Worm (Caenorhabditis elegans): ENCODE results near the gene F13A7.14.

The F13A7.14 gene

ce11 chrV:16370039-16370438 lies 31.7 kb upstream of the F13A7.14 start:
- peak; percentile 89 for TF ChIP-seq hrde-1 (tag; optimal IDR thresholded peaks at IDR 0.05; ENCODE audit: borderline replicate concordance)
- peak; percentile 76 for TF ChIP-seq cebp-1 (GFP tag; IDR thresholded peaks at IDR 0.05)
- peak; percentile 78 for TF ChIP-seq cebp-1 (tag; optimal IDR thresholded peaks at IDR 0.05)
- no peak for TF ChIP-seq hlh-12 (tag; optimal IDR thresholded peaks at IDR 0.05)
- TF ChIP-seq snpc-3.4 (tag; optimal IDR thresholded peaks at IDR 0.05) = peak; percentile 58
- peak; percentile 50 for TF ChIP-seq mel-28 (tag; optimal IDR thresholded peaks at IDR 0.05; ENCODE audit: borderline replicate concordance)
- peak; percentile 87 for TF ChIP-seq F23B12.7 (tag; optimal IDR thresholded peaks at IDR 0.05; ENCODE audit: insufficient read depth)
- TF ChIP-seq pha-4 (tag; optimal IDR thresholded peaks at IDR 0.05) = no peak
- TF ChIP-seq T07F8.4 (tag; optimal IDR thresholded peaks at IDR 0.05) = peak; percentile 82
- TF ChIP-seq rcor-1 (GFP tag; IDR thresholded peaks at IDR 0.05) = peak; percentile 72
- TF ChIP-seq nhr-179 (tag; optimal IDR thresholded peaks at IDR 0.05) = peak; percentile 44
- TF ChIP-seq nfyb-1 (GFP tag; IDR thresholded peaks at IDR 0.05) = peak; percentile 88
- TF ChIP-seq ztf-18 (tag; optimal IDR thresholded peaks at IDR 0.05) = peak; percentile 76
- 0 out of 2 replicates have a peak, but pooled peaks have one; percentile 24 for TF ChIP-seq Y53F4B.3 (GFP tag; IDR thresholded peaks at IDR 0.05)
- peak; percentile 88 for TF ChIP-seq attf-6 (GFP tag; IDR thresholded peaks at IDR 0.05)
- TF ChIP-seq ceh-40 (GFP tag; IDR thresholded peaks at IDR 0.05) = no peak
- no peak for TF ChIP-seq attf-3 (GFP tag; conservative IDR thresholded peaks at IDR 0.05)
- no peak for TF ChIP-seq ztf-22 (GFP tag; optimal IDR thresholded peaks at IDR 0.05)
- peak; percentile 84 for TF ChIP-seq hmg-20 (GFP tag; IDR thresholded peaks at IDR 0.05)
- TF ChIP-seq D2030.7 (GFP tag; IDR thresholded peaks at IDR 0.05) = peak; percentile 89
- peak; percentile 83 for TF ChIP-seq Y53G8AR.9 (GFP tag; conservative IDR thresholded peaks at IDR 0.05)
- no peak for TF ChIP-seq Y67H2A.10 (GFP tag; conservative IDR thresholded peaks at IDR 0.05)
- peak; percentile 61 for TF ChIP-seq F57C9.4 (tag; optimal IDR thresholded peaks at IDR 0.05)
- TF ChIP-seq dox-1 (GFP tag; IDR thresholded peaks at IDR 0.05) = peak; percentile 92
- TF ChIP-seq dpff-1 (tag; optimal IDR thresholded peaks at IDR 0.05) = peak; percentile 77
- TF ChIP-seq Y95B8A.8 (GFP tag; IDR thresholded peaks at IDR 0.05) = peak; percentile 87
- 0 out of 2 replicates have a peak, but pooled peaks have one; percentile 92 for TF ChIP-seq F37B4.10 (GFP tag; IDR thresholded peaks at IDR 0.05)
- peak; percentile 93 for TF ChIP-seq ceh-27 (GFP tag; optimal IDR thresholded peaks at IDR 0.05)
- TF ChIP-seq F57A8.1 (GFP tag; optimal IDR thresholded peaks at IDR 0.05) = peak; percentile 62
- TF ChIP-seq mxl-1 (tag; optimal IDR thresholded peaks at IDR 0.05) = peak; percentile 94
- peak; percentile 68 for TF ChIP-seq atf-7 (tag; optimal IDR thresholded peaks at IDR 0.05)
- no peak for TF ChIP-seq C17E4.6 (GFP tag; IDR thresholded peaks at IDR 0.05)
- TF ChIP-seq tlf-1 (GFP tag; optimal IDR thresholded peaks at IDR 0.05) = peak; percentile 40
- TF ChIP-seq akir-1 (GFP tag; optimal IDR thresholded peaks at IDR 0.05) = no peak
- peak; percentile 27 for TF ChIP-seq F22D6.2 (tag; optimal IDR thresholded peaks at IDR 0.05)
- 0 out of 2 replicates have a peak, but pooled peaks have one; percentile 54 for TF ChIP-seq bed-1 (GFP tag; IDR thresholded peaks at IDR 0.05)
- peak; percentile 80 for TF ChIP-seq snpc-4 (GFP tag; optimal IDR thresholded peaks at IDR 0.05)
- TF ChIP-seq snpc-4 (tag; optimal IDR thresholded peaks at IDR 0.05) = peak; percentile 39 to 89 (median 82)
- TF ChIP-seq F33H1.4 (GFP tag; IDR thresholded peaks at IDR 0.05) = peak; percentile 51
- 0 out of 2 replicates have a peak, but pooled peaks have one; percentile 29 for TF ChIP-seq sea-2 (GFP tag; IDR thresholded peaks at IDR 0.05)
- TF ChIP-seq chd-7 (tag; optimal IDR thresholded peaks at IDR 0.05) = peak; percentile 84
- TF ChIP-seq F55B11.4 (tag; optimal IDR thresholded peaks at IDR 0.05; ENCODE audit: borderline replicate concordance, insufficient read depth) = no peak
- peak; percentile 96 for TF ChIP-seq zfh-2 (GFP tag; conservative IDR thresholded peaks at IDR 0.05)
- peak; percentile 84; the same call in 1 of the 2 replicates for TF ChIP-seq ztf-25 (GFP tag; IDR thresholded peaks at IDR 0.05)
- TF ChIP-seq Y79H2A.3 (GFP tag; conservative IDR thresholded peaks at IDR 0.05) = 0 out of 2 replicates have a peak, but pooled peaks have one; percentile 58
- TF ChIP-seq nfya-2 (GFP tag; IDR thresholded peaks at IDR 0.05) = 0 out of 2 replicates have a peak, but pooled peaks have one; percentile 42
- peak; percentile 93 for TF ChIP-seq lin-26 (GFP tag; IDR thresholded peaks at IDR 0.05)
- TF ChIP-seq egrh-3 (GFP tag; IDR thresholded peaks at IDR 0.05) = peak; percentile 82

Data from whole organism, young adult.